Fruit fly (Drosophila melanogaster) whole organism, embryonic: Measurements from ENCODE around the gene Tig.

Experiments
- Ada2b ChIP-seq: fragments of 200-800 bp; sonication (Bioruptor generic); IDR thresholded peaks from 2 replicates; pipeline ENCODE4 v1.3.6; 2022; ENCODE audit warnings: missing biosample characterization, missing genetic modification characterization
- CG10147 ChIP-seq: fragments of 200-800 bp; sonication (Bioruptor generic); optimal IDR thresholded peaks from 2 replicates; lab custom pipeline; 2019; ENCODE audit warnings: missing biosample characterization, mild to moderate bottlenecking, missing genetic modification characterization, moderate library complexity
- CG10267 ChIP-seq: fragments of 200-800 bp; sonication (Bioruptor generic); optimal IDR thresholded peaks from 2 replicates; lab custom pipeline; 2018; ENCODE audit warnings: missing biosample characterization, mild to moderate bottlenecking, missing genetic modification characterization, moderate library complexity
- CG10321 ChIP-seq: fragments of 200-800 bp; sonication (Bioruptor generic); IDR thresholded peaks from 2 replicates; pipeline ENCODE4 v1.3.6; 2022; ENCODE audit warnings: missing biosample characterization, missing genetic modification characterization
- CG10979 ChIP-seq: fragments of 200-800 bp; sonication (Bioruptor generic); optimal IDR thresholded peaks from 2 replicates; lab custom pipeline; 2018; ENCODE audit warnings: missing biosample characterization, mild to moderate bottlenecking, missing genetic modification characterization, moderate library complexity
- CG13624 ChIP-seq: fragments of 200-800 bp; sonication (Bioruptor generic); optimal IDR thresholded peaks from 2 replicates; lab custom pipeline; 2016; ENCODE audit warnings: missing biosample characterization, missing genetic modification characterization
- CG13775 ChIP-seq: fragments of 200-800 bp; sonication (Bioruptor generic); optimal IDR thresholded peaks from 3 replicates; lab custom pipeline; 2017; ENCODE audit warnings: missing biosample characterization, mild to moderate bottlenecking, missing genetic modification characterization
- CG15073 ChIP-seq: fragments of 200-800 bp; sonication (Bioruptor generic); optimal IDR thresholded peaks from 2 replicates; lab custom pipeline; 2016; ENCODE audit warnings: missing biosample characterization, missing genetic modification characterization
- CG16863 ChIP-seq: fragments of 200-800 bp; sonication (Bioruptor generic); optimal IDR thresholded peaks from 3 replicates; lab custom pipeline; 2016; ENCODE audit warnings: missing biosample characterization, missing genetic modification characterization
- CG18764 ChIP-seq: fragments of 200-800 bp; sonication (Bioruptor generic); optimal IDR thresholded peaks from 3 replicates; lab custom pipeline; 2016; ENCODE audit warnings: missing biosample characterization, missing genetic modification characterization
- CG2116 ChIP-seq: fragments of 200-800 bp; sonication (Bioruptor generic); optimal IDR thresholded peaks from 3 replicates; lab custom pipeline; 2018; ENCODE audit warnings: missing biosample characterization, mild to moderate bottlenecking, missing genetic modification characterization
- CG33213 ChIP-seq: fragments of 200-800 bp; sonication (Bioruptor generic); optimal IDR thresholded peaks from 3 replicates; lab custom pipeline; 2016; ENCODE audit warnings: missing biosample characterization, missing genetic modification characterization
- CG33557 ChIP-seq: fragments of 200-800 bp; sonication (Bioruptor generic); optimal IDR thresholded peaks from 2 replicates; lab custom pipeline; 2019; ENCODE audit warnings: missing biosample characterization, mild to moderate bottlenecking, missing genetic modification characterization, moderate library complexity
- CG34422 ChIP-seq: fragments of 200-800 bp; sonication (Bioruptor generic); IDR thresholded peaks from 3 replicates; pipeline ENCODE4 v1.3.6; 2022; ENCODE audit warnings: missing biosample characterization, missing genetic modification characterization
- CG5953 ChIP-seq: fragments of 200-800 bp; sonication (Bioruptor generic); IDR thresholded peaks from 2 replicates; pipeline ENCODE4 v1.3.6; 2022; ENCODE audit warnings: missing biosample characterization, missing genetic modification characterization
- CG7556 ChIP-seq: fragments of 200-800 bp; sonication (Bioruptor generic); optimal IDR thresholded peaks from 2 replicates; lab custom pipeline; 2017; ENCODE audit warnings: missing biosample characterization, mild to moderate bottlenecking, missing genetic modification characterization
- CG8281 ChIP-seq: fragments of 200-800 bp; sonication (Bioruptor generic); optimal IDR thresholded peaks from 2 replicates; lab custom pipeline; 2018; ENCODE audit warnings: missing biosample characterization, mild to moderate bottlenecking, missing genetic modification characterization, moderate library complexity
- CG8944 ChIP-seq: fragments of 200-800 bp; sonication (Bioruptor generic); optimal IDR thresholded peaks from 3 replicates; lab custom pipeline; 2016; ENCODE audit warnings: missing biosample characterization, missing genetic modification characterization
- CG9437 ChIP-seq: fragments of 200-800 bp; sonication (Bioruptor generic); optimal IDR thresholded peaks from 2 replicates; lab custom pipeline; 2018; ENCODE audit warnings: missing biosample characterization, mild to moderate bottlenecking, missing genetic modification characterization
- CTCF ChIP-seq: fragments of 200-800 bp; sonication (Bioruptor generic); optimal IDR thresholded peaks from 2 replicates; lab custom pipeline; 2017; ENCODE audit warnings: missing biosample characterization, mild to moderate bottlenecking, missing genetic modification characterization, moderate library complexity
- CrebB ChIP-seq: fragments of 200-800 bp; sonication (Bioruptor generic); optimal IDR thresholded peaks from 3 replicates; lab custom pipeline; 2018; ENCODE audit warnings: missing biosample characterization, mild to moderate bottlenecking, missing genetic modification characterization
- Ets65A ChIP-seq: fragments of 200-800 bp; sonication (Bioruptor generic); peaks from one replicate; lab custom pipeline; 2016; ENCODE audit warnings: missing biosample characterization, missing genetic modification characterization
- Fer3 ChIP-seq: fragments of 200-800 bp; sonication (Bioruptor generic); optimal IDR thresholded peaks from 2 replicates; lab custom pipeline; 2018; ENCODE audit warnings: missing biosample characterization, mild to moderate bottlenecking, missing genetic modification characterization, moderate library complexity
- Gug ChIP-seq: fragments of 200-800 bp; sonication (Bioruptor generic); IDR thresholded peaks from 4 replicates; pipeline ENCODE4 v1.3.6; 2022; ENCODE audit warnings: missing biosample characterization, missing genetic modification characterization
- HLH3B ChIP-seq: fragments of 200-800 bp; sonication (Bioruptor generic); IDR thresholded peaks from 2 replicates; pipeline ENCODE4 v1.3.6; 2022; ENCODE audit warnings: missing biosample characterization, missing genetic modification characterization
- HLH54F ChIP-seq: fragments of 200-800 bp; sonication (Bioruptor generic); optimal IDR thresholded peaks from 3 replicates; lab custom pipeline; 2016; ENCODE audit warnings: missing biosample characterization, missing genetic modification characterization
- HmgZ ChIP-seq: fragments of 200-800 bp; sonication (Bioruptor generic); optimal IDR thresholded peaks from 2 replicates; lab custom pipeline; 2018; ENCODE audit warnings: missing biosample characterization, mild to moderate bottlenecking, missing genetic modification characterization
- Jarid2 ChIP-seq: fragments of 200-800 bp; sonication (Bioruptor generic); optimal IDR thresholded peaks from 3 replicates; lab custom pipeline; 2017; ENCODE audit warnings: mild to moderate bottlenecking, missing biosample characterization, missing genetic modification reagents, missing genetic modification characterization
- NC2α ChIP-seq: fragments of 200-800 bp; sonication (Bioruptor generic); optimal IDR thresholded peaks from 2 replicates; lab custom pipeline; 2016; ENCODE audit warnings: missing biosample characterization, missing genetic modification characterization
- Neu2 ChIP-seq: fragments of 200-800 bp; sonication (Bioruptor generic); optimal IDR thresholded peaks from 3 replicates; lab custom pipeline; 2016; ENCODE audit warnings: missing biosample characterization, missing genetic modification characterization, borderline replicate concordance
- Nf-YB ChIP-seq: fragments of 200-800 bp; sonication (Bioruptor generic); optimal IDR thresholded peaks from 3 replicates; lab custom pipeline; 2019; ENCODE audit warnings: missing biosample characterization, mild to moderate bottlenecking, missing genetic modification characterization, moderate library complexity
- Spps ChIP-seq: fragments of 200-800 bp; sonication (Bioruptor generic); optimal IDR thresholded peaks from 2 replicates; lab custom pipeline; 2018; ENCODE audit warnings: missing biosample characterization, mild to moderate bottlenecking, missing genetic modification characterization
- cas ChIP-seq: fragments of 200-800 bp; sonication (Bioruptor generic); IDR thresholded peaks from 2 replicates; pipeline ENCODE4 v1.3.6; 2022; ENCODE audit warnings: missing biosample characterization, missing genetic modification characterization
- cg ChIP-seq: fragments of 200-800 bp; sonication (Bioruptor generic); optimal IDR thresholded peaks from 3 replicates; lab custom pipeline; 2019; ENCODE audit warnings: missing biosample characterization, mild to moderate bottlenecking, missing genetic modification characterization, moderate library complexity
- chm ChIP-seq: fragments of 200-800 bp; sonication (Bioruptor generic); IDR thresholded peaks from 2 replicates; pipeline ENCODE4 v1.3.6; 2022; ENCODE audit warnings: missing biosample characterization, missing genetic modification characterization
- ci ChIP-seq: fragments of 200-800 bp; sonication (Bioruptor generic); IDR thresholded peaks from 3 replicates; pipeline ENCODE4 v1.3.6; 2022; ENCODE audit warnings: missing biosample characterization, missing genetic modification characterization
- disco-r ChIP-seq: fragments of 200-800 bp; sonication (Bioruptor generic); optimal IDR thresholded peaks from 2 replicates; lab custom pipeline; 2016; ENCODE audit warnings: missing biosample characterization, missing genetic modification characterization
- emc ChIP-seq: fragments of 200-800 bp; sonication (Bioruptor generic); optimal IDR thresholded peaks from 2 replicates; lab custom pipeline; 2016; ENCODE audit warnings: missing biosample characterization, missing genetic modification characterization
- ewg ChIP-seq: fragments of 200-800 bp; sonication (Bioruptor generic); optimal IDR thresholded peaks from 3 replicates; lab custom pipeline; 2017; ENCODE audit warnings: mild to moderate bottlenecking, missing biosample characterization, missing genetic modification reagents, missing genetic modification characterization
- fd102C ChIP-seq: fragments of 200-800 bp; sonication (Bioruptor generic); optimal IDR thresholded peaks from 2 replicates; lab custom pipeline; 2018; ENCODE audit warnings: missing biosample characterization, mild to moderate bottlenecking, missing genetic modification characterization, moderate library complexity
- inv ChIP-seq: fragments of 200-800 bp; sonication (Bioruptor generic); IDR thresholded peaks from 2 replicates; pipeline ENCODE4 v1.3.6; 2022; ENCODE audit warnings: missing biosample characterization, missing genetic modification characterization; ENCODE audit not compliant: partially characterized antibody
- lilli ChIP-seq: fragments of 200-800 bp; sonication (Bioruptor generic); optimal IDR thresholded peaks from 3 replicates; lab custom pipeline; 2016; ENCODE audit warnings: missing biosample characterization, missing genetic modification characterization
- lmd ChIP-seq: fragments of 200-800 bp; sonication (Bioruptor generic); IDR thresholded peaks from 2 replicates; pipeline ENCODE4 v1.3.6; 2022; ENCODE audit warnings: missing biosample characterization, missing genetic modification characterization
- nmo ChIP-seq: fragments of 200-800 bp; sonication (Bioruptor generic); optimal IDR thresholded peaks from 2 replicates; lab custom pipeline; 2018; ENCODE audit warnings: missing biosample characterization, mild to moderate bottlenecking, missing genetic modification characterization, moderate library complexity
- pum ChIP-seq: fragments of 200-800 bp; sonication (Bioruptor generic); optimal IDR thresholded peaks from 2 replicates; lab custom pipeline; 2016; ENCODE audit warnings: missing biosample characterization, missing genetic modification characterization
- ranshi ChIP-seq: fragments of 200-800 bp; sonication (Bioruptor generic); IDR thresholded peaks from 2 replicates; pipeline ENCODE4 v1.3.6; 2022; ENCODE audit warnings: missing biosample characterization, missing genetic modification characterization
- rib ChIP-seq: fragments of 200-800 bp; sonication (Bioruptor generic); IDR thresholded peaks from 2 replicates; pipeline ENCODE4 v1.3.6; 2022; ENCODE audit warnings: missing biosample characterization, missing genetic modification characterization
- ro ChIP-seq: fragments of 200-800 bp; sonication (Bioruptor generic); IDR thresholded peaks from 2 replicates; pipeline ENCODE4 v1.3.6; 2022; ENCODE audit warnings: missing biosample characterization, missing genetic modification characterization
- shn ChIP-seq: fragments of 200-800 bp; sonication (Bioruptor generic); optimal IDR thresholded peaks from 3 replicates; lab custom pipeline; 2016; ENCODE audit warnings: missing biosample characterization, missing genetic modification characterization
- tx ChIP-seq: fragments of 200-800 bp; sonication (Bioruptor generic); optimal IDR thresholded peaks from 2 replicates; lab custom pipeline; 2016; ENCODE audit warnings: missing biosample characterization, missing genetic modification characterization
- vfl ChIP-seq: fragments of 200-800 bp; sonication (Bioruptor generic); optimal IDR thresholded peaks from 2 replicates; lab custom pipeline; 2016; ENCODE audit warnings: missing biosample characterization, missing genetic modification characterization

Tig gene

DNA sequence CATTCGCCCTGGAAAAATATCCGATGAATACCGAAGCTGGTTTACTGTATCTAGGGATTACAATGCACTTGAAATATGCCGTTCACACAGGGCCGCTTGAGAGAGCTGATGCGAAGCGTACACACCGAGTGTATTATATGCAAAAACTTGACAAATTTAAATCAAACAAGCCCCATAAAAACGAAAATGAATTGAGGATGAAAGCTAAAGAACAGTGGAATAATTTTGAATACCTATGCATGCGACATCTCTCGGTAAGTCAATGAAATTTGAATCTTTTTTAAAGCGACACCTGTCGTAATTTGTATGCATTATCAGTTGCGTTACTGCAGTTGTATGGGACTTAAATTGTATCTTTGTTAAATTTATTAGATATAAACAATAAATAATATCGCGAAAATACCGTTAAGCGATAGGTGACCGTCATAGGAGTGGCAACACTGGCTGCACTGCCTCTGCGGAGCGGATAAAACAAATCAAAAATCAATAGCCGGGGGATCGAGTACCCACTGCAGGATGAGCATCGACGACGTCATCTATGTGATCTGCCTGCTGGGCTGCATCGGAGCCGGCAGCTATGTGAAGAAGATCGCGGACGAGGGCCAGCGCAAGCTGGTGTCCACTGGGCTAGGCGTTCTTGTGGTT is 33.0 kb upstream of the Tig start, which contains the start of gene frj (continued):
- TF ChIP-seq CG8944, result peak; percentile 75
- peak; percentile 54 for TF ChIP-seq CG2116
- peak; percentile 76 for TF ChIP-seq CG33213 (GFP tag; lab: Kevin White, UChicago)
- TF ChIP-seq Ada2b (GFP tag; lab: Robert Waterston, UW), result peak; percentile 31; the same call in 1 of the 2 replicates
- peak; percentile 98 for TF ChIP-seq Ets65A (GFP tag; lab: Kevin White, UChicago)
- TF ChIP-seq CG7556, result peak; percentile 32
- no peak for TF ChIP-seq CrebB (tag; lab: Kevin White, UChicago)
- TF ChIP-seq disco-r, result no peak
- TF ChIP-seq Fer3 (tag; lab: Kevin White, UChicago), result peak; percentile 41
- peak; percentile 41 for TF ChIP-seq emc (GFP tag; lab: Kevin White, UChicago)
- TF ChIP-seq Nf-YB, result no peak
- peak; percentile 22 for TF ChIP-seq CG9437
- TF ChIP-seq inv, result peak; percentile 52; the same call in 1 of the 2 replicates
- TF ChIP-seq CG10979 (tag; lab: Kevin White, UChicago), result peak; percentile 48
- TF ChIP-seq CG10267 (tag; lab: Kevin White, UChicago), result peak; percentile 69
- TF ChIP-seq CG8281 (tag; lab: Kevin White, UChicago), result peak; percentile 24
- peak; percentile 62; the same call in 1 of the 3 replicates for TF ChIP-seq CG34422 (GFP tag; lab: Robert Waterston, UW)
- TF ChIP-seq pum (GFP tag; lab: Kevin White, UChicago), result peak; percentile 68
- TF ChIP-seq CTCF (GFP tag; lab: Kevin White, UChicago), result peak; percentile 96
- no peak for TF ChIP-seq CG33557 (GFP tag; lab: Kevin White, UChicago)
- TF ChIP-seq CG15073 (GFP tag; lab: Kevin White, UChicago), result no peak
- TF ChIP-seq chm (GFP tag; lab: Robert Waterston, UW), result no peak
- TF ChIP-seq nmo (GFP tag; lab: Kevin White, UChicago), result peak; percentile 87
- peak; percentile 52 for TF ChIP-seq ewg (GFP tag; lab: Kevin White, UChicago)
- no peak for TF ChIP-seq NC2α (GFP tag; lab: Kevin White, UChicago)
- peak; percentile 68 for TF ChIP-seq CG13624 (GFP tag; lab: Kevin White, UChicago)
- TF ChIP-seq Spps, result no peak
- TF ChIP-seq CG10147, result peak; percentile 50
- TF ChIP-seq ro (GFP tag; lab: Robert Waterston, UW), result no peak
- peak; percentile 57 for TF ChIP-seq CG16863 (GFP tag; lab: Kevin White, UChicago)
- TF ChIP-seq fd102C, result no peak
- peak; percentile 69 for TF ChIP-seq CG13775
- TF ChIP-seq rib (GFP tag; lab: Robert Waterston, UW), result no peak
- TF ChIP-seq CG10321 (GFP tag; lab: Robert Waterston, UW), result no peak
- TF ChIP-seq HLH3B (GFP tag; lab: Robert Waterston, UW), result peak; percentile 64
- peak; percentile 74; the same call in 3 of the 4 replicates for TF ChIP-seq Gug (GFP tag; lab: Robert Waterston, UW)
- peak; percentile 17; the same call in 1 of the 2 replicates for TF ChIP-seq cas (GFP tag; lab: Robert Waterston, UW)
- no peak for TF ChIP-seq vfl (GFP tag; lab: Kevin White, UChicago)
- TF ChIP-seq cg (GFP tag; lab: Kevin White, UChicago), result no peak
- TF ChIP-seq CG18764, result peak; percentile 53
- peak; percentile 70 for TF ChIP-seq HLH54F
- peak; percentile 55; the same call in 1 of the 2 replicates for TF ChIP-seq ranshi (GFP tag; lab: Robert Waterston, UW)
- TF ChIP-seq ci (GFP tag; lab: Robert Waterston, UW), result peak; percentile 57
- TF ChIP-seq CG5953, result no peak
- peak; percentile 9 for TF ChIP-seq Neu2
- peak; percentile 69 for TF ChIP-seq shn (GFP tag; lab: Kevin White, UChicago)
- TF ChIP-seq Jarid2 (GFP tag; lab: Kevin White, UChicago), result no peak
- TF ChIP-seq lmd, result peak; percentile 76
- peak; percentile 70 for TF ChIP-seq lilli
- TF ChIP-seq HmgZ, result peak; percentile 49
- peak; percentile 73 for TF ChIP-seq tx (GFP tag; lab: Kevin White, UChicago)
